Worm (Caenorhabditis elegans) whole organism, L2 larva: Measurements from ENCODE around the gene ula-1.

ENCODE experiments used
- C34F6.9 ChIP-seq: fragments of 150-350 bp; optimal IDR thresholded peaks from 2 replicates; lab custom pipeline; 2014; ENCODE audit warnings: missing biosample characterization, missing genetic modification characterization
- F13H6.1 ChIP-seq: sonication (generic microtip); optimal IDR thresholded peaks from 2 replicates; lab custom pipeline; 2016; ENCODE audit warnings: missing genetic modification characterization, missing compliant biosample characterization
- R02D3.7 ChIP-seq: fragments of 150-350 bp; optimal IDR thresholded peaks from 2 replicates; lab custom pipeline; 2014; ENCODE audit warnings: missing biosample characterization, missing genetic modification characterization
- Y55F3AM.14 ChIP-seq: fragments of 200-800 bp; sonication (Bioruptor generic); optimal IDR thresholded peaks from 2 replicates; lab custom pipeline; 2018; ENCODE audit warnings: mild to moderate bottlenecking, missing genetic modification characterization, missing compliant biosample characterization
- alr-1 ChIP-seq: fragments of 150-350 bp; optimal IDR thresholded peaks from 2 replicates; lab custom pipeline; 2014; ENCODE audit warnings: missing biosample characterization, missing genetic modification characterization
- ama-1 ChIP-seq: fragments of 150-350 bp; optimal IDR thresholded peaks from 2 replicates; lab custom pipeline; 2018; ENCODE audit warnings: inconsistent platforms
- blmp-1 ChIP-seq: sonication (generic microtip); optimal IDR thresholded peaks from 2 replicates; lab custom pipeline; 2017; ENCODE audit warnings: missing genetic modification characterization, mild to moderate bottlenecking, missing compliant biosample characterization, antibody characterized with exemption, moderate library complexity; ENCODE audit not compliant: insufficient read depth
- ceh-16 ChIP-seq: fragments of 150-350 bp; optimal IDR thresholded peaks from 2 replicates; lab custom pipeline; 2014; ENCODE audit warnings: missing biosample characterization, missing genetic modification characterization
- ceh-82 ChIP-seq: fragments of 150-350 bp; optimal IDR thresholded peaks from 2 replicates; lab custom pipeline; 2014; ENCODE audit warnings: missing biosample characterization, missing genetic modification characterization
- crh-2 ChIP-seq: sonication (generic microtip); optimal IDR thresholded peaks from 2 replicates; lab custom pipeline; 2017; ENCODE audit warnings: missing biosample characterization, missing genetic modification characterization
- egl-27 ChIP-seq: sonication (generic microtip); optimal IDR thresholded peaks from 3 replicates; lab custom pipeline; 2017; ENCODE audit warnings: missing biosample characterization, missing genetic modification reagents, missing genetic modification characterization
- elt-1 ChIP-seq: fragments of 150-350 bp; optimal IDR thresholded peaks from 2 replicates; lab custom pipeline; 2014; ENCODE audit warnings: missing biosample characterization, missing genetic modification characterization
- fos-1 ChIP-seq: fragments of 150-350 bp; optimal IDR thresholded peaks from 2 replicates; lab custom pipeline; 2014; ENCODE audit warnings: missing biosample characterization, missing genetic modification characterization
- gmeb-1 ChIP-seq: fragments of 150-350 bp; optimal IDR thresholded peaks from 2 replicates; lab custom pipeline; 2014; ENCODE audit warnings: missing biosample characterization, missing genetic modification characterization
- lin-11 ChIP-seq: fragments of 150-350 bp; sonication (generic microtip); optimal IDR thresholded peaks from 2 replicates; lab custom pipeline; 2014; ENCODE audit warnings: missing biosample characterization, missing genetic modification characterization, inconsistent platforms, mixed read lengths
- lin-13 ChIP-seq: fragments of 150-350 bp; optimal IDR thresholded peaks from 2 replicates; lab custom pipeline; 2014; ENCODE audit warnings: missing biosample characterization, missing genetic modification reagents, missing genetic modification characterization
- lin-39 ChIP-seq: fragments of 150-350 bp; optimal IDR thresholded peaks from 2 replicates; lab custom pipeline; 2014; ENCODE audit warnings: missing biosample characterization, missing genetic modification reagents, missing genetic modification characterization
- lsy-2 ChIP-seq, 2 experiments: fragments of 150-350 bp in 1 of 2; sonication (generic microtip) in 1 of 2; optimal IDR thresholded peaks; 2 replicates each; lab custom pipeline; 2014 to 2017; ENCODE audit warnings: missing biosample characterization in 2 of 2, missing genetic modification characterization in 2 of 2
- mbf-1 ChIP-seq: sonication (generic microtip); optimal IDR thresholded peaks from 2 replicates; lab custom pipeline; 2017; ENCODE audit warnings: missing biosample characterization, missing genetic modification characterization
- mdl-1 ChIP-seq, 2 experiments: fragments of 150-350 bp in 1 of 2; sonication (generic microtip) in 1 of 2; optimal IDR thresholded peaks; 2 replicates each; lab custom pipeline; 2017; ENCODE audit warnings: missing biosample characterization in 2 of 2, missing genetic modification characterization in 2 of 2
- nhr-10 ChIP-seq: sonication (generic microtip); optimal IDR thresholded peaks from 2 replicates; lab custom pipeline; 2017; ENCODE audit warnings: missing biosample characterization, missing genetic modification characterization
- nhr-11 ChIP-seq: fragments of 150-350 bp; optimal IDR thresholded peaks from 2 replicates; lab custom pipeline; 2014; ENCODE audit warnings: missing biosample characterization, missing genetic modification characterization
- nhr-129 ChIP-seq: fragments of 150-350 bp; optimal IDR thresholded peaks from 2 replicates; lab custom pipeline; 2014; ENCODE audit warnings: missing biosample characterization, missing genetic modification characterization
- nhr-21 ChIP-seq: fragments of 150-350 bp; optimal IDR thresholded peaks from 2 replicates; lab custom pipeline; 2014; ENCODE audit warnings: missing biosample characterization, missing genetic modification characterization
- nhr-237 ChIP-seq: fragments of 150-350 bp; optimal IDR thresholded peaks from 2 replicates; lab custom pipeline; 2014; ENCODE audit warnings: missing biosample characterization, missing genetic modification characterization
- nhr-25 ChIP-seq: fragments of 150-350 bp; sonication (generic microtip); optimal IDR thresholded peaks from 3 replicates; lab custom pipeline; 2014; ENCODE audit warnings: missing biosample characterization, missing genetic modification characterization
- nhr-6 ChIP-seq: fragments of 150-350 bp; optimal IDR thresholded peaks from 2 replicates; lab custom pipeline; 2014; ENCODE audit warnings: missing biosample characterization, missing genetic modification characterization
- nhr-77 ChIP-seq: fragments of 150-350 bp; optimal IDR thresholded peaks from 2 replicates; lab custom pipeline; 2014; ENCODE audit warnings: missing biosample characterization, missing genetic modification characterization
- peb-1 ChIP-seq: fragments of 150-350 bp; optimal IDR thresholded peaks from 2 replicates; lab custom pipeline; 2014; ENCODE audit warnings: missing biosample characterization, missing genetic modification characterization
- sem-4 ChIP-seq: fragments of 150-350 bp; optimal IDR thresholded peaks from 2 replicates; lab custom pipeline; 2014; ENCODE audit warnings: missing biosample characterization, missing genetic modification reagents, missing genetic modification characterization
- skn-1 ChIP-seq: sonication (generic microtip); optimal IDR thresholded peaks from 2 replicates; lab custom pipeline; 2017; ENCODE audit warnings: missing biosample characterization, missing genetic modification characterization
- sma-3 ChIP-seq: sonication (generic microtip); optimal IDR thresholded peaks from 2 replicates; lab custom pipeline; 2016; ENCODE audit warnings: missing genetic modification reagents, missing genetic modification characterization, missing compliant biosample characterization
- snpc-4 ChIP-seq: fragments of 150-350 bp; optimal IDR thresholded peaks from 2 replicates; lab custom pipeline; 2014; ENCODE audit warnings: missing biosample characterization, missing genetic modification characterization
- unc-39 ChIP-seq: fragments of 150-350 bp; optimal IDR thresholded peaks from 2 replicates; lab custom pipeline; 2014; ENCODE audit warnings: missing biosample characterization, missing genetic modification characterization
- unc-55 ChIP-seq: fragments of 150-350 bp; sonication (generic microtip); optimal IDR thresholded peaks from 3 replicates; lab custom pipeline; 2014; ENCODE audit warnings: missing biosample characterization, missing genetic modification reagents, missing genetic modification characterization
- unc-62 ChIP-seq: fragments of 150-350 bp; optimal IDR thresholded peaks from 2 replicates; lab custom pipeline; 2014; ENCODE audit warnings: missing biosample characterization, missing genetic modification reagents, missing genetic modification characterization
- zag-1 ChIP-seq: fragments of 150-350 bp; optimal IDR thresholded peaks from 2 replicates; lab custom pipeline; 2014; ENCODE audit warnings: missing biosample characterization, missing genetic modification characterization
- ztf-1 ChIP-seq: fragments of 200-800 bp; sonication (Bioruptor generic); conservative IDR thresholded peaks from 2 replicates; pipeline ENCODE4 v1.3.6; 2022; ENCODE audit warnings: missing genetic modification characterization, missing compliant biosample characterization
- ztf-11 ChIP-seq: sonication (generic microtip); optimal IDR thresholded peaks from 2 replicates; lab custom pipeline; 2017; ENCODE audit warnings: missing biosample characterization, missing genetic modification characterization
- ztf-4 ChIP-seq: fragments of 150-350 bp; optimal IDR thresholded peaks from 2 replicates; lab custom pipeline; 2014; ENCODE audit warnings: missing biosample characterization, missing genetic modification characterization

The ula-1 gene

ce11 chrIII:4956566-4956965, 36.4 kb upstream of the ula-1 start, which contains the start of gene C26E6.1:
C26E6.1 (plus strand) TSS chrIII:4956866.
- TF ChIP-seq F13H6.1 (tag; lab: Kevin White, UChicago) (no peak), nhr-11 (no peak), nhr-77 (tag; lab: Kevin White, UChicago) (no peak), mbf-1 (tag; lab: Kevin White, UChicago) (no peak), unc-62 (GFP tag; lab: Kevin White, UChicago) (no peak), gmeb-1 (no peak), blmp-1 (tag; lab: Kevin White, UChicago) (no peak), fos-1 (tag; lab: Kevin White, UChicago) (no peak), lin-13 (GFP tag; lab: Kevin White, UChicago) (no peak), ztf-1 (no peak), nhr-237 (tag; lab: Kevin White, UChicago) (no peak), ceh-82 (no peak), ama-1 (lab: Kevin White, UChicago) (no peak), ztf-4 (no peak), mdl-1 (tag; optimal IDR thresholded peaks at IDR 0.05; lab: Kevin White, UChicago) (no peak), lin-11 (tag; lab: Kevin White, UChicago) (no peak), sma-3 (no peak)

ce11 chrIII:4952970-4953369, 32.8 kb upstream of the ula-1 start:
- no peak for TF ChIP-seq lin-13 (GFP tag; lab: Kevin White, UChicago)
- TF ChIP-seq egl-27: no peak
- no peak for TF ChIP-seq lsy-2 (tag; optimal IDR thresholded peaks at IDR 0.05; lab: Kevin White, UChicago)
- no peak for TF ChIP-seq ceh-16 (tag; lab: Kevin White, UChicago)
- TF ChIP-seq nhr-21 (tag; lab: Kevin White, UChicago): no peak
- TF ChIP-seq alr-1 (tag; lab: Kevin White, UChicago): no peak
- TF ChIP-seq ztf-1: no peak
- TF ChIP-seq gmeb-1: no peak
- TF ChIP-seq R02D3.7 (tag; lab: Kevin White, UChicago): no peak
- TF ChIP-seq, all 48 proteins: peak for 0

ce11 chrIII:4951824-4952223, 31.7 kb upstream of the ula-1 start, which contains the start of gene flh-2:
flh-2 (plus strand) TSS chrIII:4952124.
- TF ChIP-seq elt-1 (no peak), sma-3 (no peak), snpc-4 (tag; lab: Kevin White, UChicago) (no peak), egl-27 (no peak), alr-1 (tag; lab: Kevin White, UChicago) (no peak), nhr-237 (tag; lab: Kevin White, UChicago) (no peak), lin-39 (tag; lab: Kevin White, UChicago) (no peak), unc-55 (GFP tag; lab: Kevin White, UChicago) (no peak), ceh-16 (tag; lab: Kevin White, UChicago) (no peak), unc-39 (tag; lab: Kevin White, UChicago) (no peak), sem-4 (no peak), ztf-1 (no peak), Y55F3AM.14 (GFP tag; lab: Kevin White, UChicago) (no peak), ztf-11 (tag; lab: Kevin White, UChicago) (no peak)

ce11 chrIII:4951210-4951609, 31.1 kb upstream of the ula-1 start:
- TF ChIP-seq ztf-1 (no peak), nhr-129 (tag; lab: Kevin White, UChicago) (no peak), lsy-2 (tag; optimal IDR thresholded peaks at IDR 0.05; lab: Kevin White, UChicago) (peak in 1 of 2 experiments; percentile 25), zag-1 (no peak), C34F6.9 (tag; lab: Kevin White, UChicago) (peak; percentile 20), mbf-1 (tag; lab: Kevin White, UChicago) (no peak), crh-2 (tag; lab: Kevin White, UChicago) (no peak)

ce11 chrIII:4950345-4950744, 30.2 kb upstream of the ula-1 start:
- TF ChIP-seq peb-1 (tag; lab: Kevin White, UChicago): no peak
- no peak for TF ChIP-seq skn-1
- TF ChIP-seq fos-1 (tag; lab: Kevin White, UChicago): no peak
- TF ChIP-seq F13H6.1 (tag; lab: Kevin White, UChicago): peak; percentile 57
- TF ChIP-seq C34F6.9 (tag; lab: Kevin White, UChicago): peak; percentile 69
- TF ChIP-seq alr-1 (tag; lab: Kevin White, UChicago): no peak
- TF ChIP-seq Y55F3AM.14 (GFP tag; lab: Kevin White, UChicago): no peak
- no peak for TF ChIP-seq lin-13 (GFP tag; lab: Kevin White, UChicago)
- no peak for TF ChIP-seq nhr-25 (tag; lab: Kevin White, UChicago)
- TF ChIP-seq gmeb-1: no peak
- TF ChIP-seq blmp-1 (tag; lab: Kevin White, UChicago): no peak
- TF ChIP-seq unc-55 (GFP tag; lab: Kevin White, UChicago): peak; percentile 65
- TF ChIP-seq nhr-6 (tag; lab: Kevin White, UChicago): no peak
- TF ChIP-seq unc-62 (GFP tag; lab: Kevin White, UChicago): no peak
- TF ChIP-seq nhr-10 (tag; lab: Kevin White, UChicago): no peak
- TF ChIP-seq zag-1: peak; percentile 68
- TF ChIP-seq elt-1: no peak
- no peak for TF ChIP-seq mbf-1 (tag; lab: Kevin White, UChicago)
- TF ChIP-seq ztf-1: no peak
- no peak for TF ChIP-seq nhr-237 (tag; lab: Kevin White, UChicago)
- no peak for TF ChIP-seq ceh-16 (tag; lab: Kevin White, UChicago)
- TF ChIP-seq mdl-1 (tag; optimal IDR thresholded peaks at IDR 0.05; lab: Kevin White, UChicago): peak; percentile 13 to 37
- TF ChIP-seq R02D3.7 (tag; lab: Kevin White, UChicago): no peak
- TF ChIP-seq egl-27: no peak
- no peak for TF ChIP-seq nhr-21 (tag; lab: Kevin White, UChicago)
- TF ChIP-seq ztf-11 (tag; lab: Kevin White, UChicago): no peak
- no peak for TF ChIP-seq snpc-4 (tag; lab: Kevin White, UChicago)
- TF ChIP-seq sma-3: no peak
- no peak for TF ChIP-seq ceh-82
- no peak for TF ChIP-seq ztf-4
- no peak for TF ChIP-seq unc-39 (tag; lab: Kevin White, UChicago)
- TF ChIP-seq sem-4: peak; percentile 6
